Worm (Caenorhabditis elegans): ENCODE data around the gene K03H1.13.
A peak's percentile ranks its signal among the peaks of the same experiment; 100 is the strongest.

K03H1.13 gene

DNA sequence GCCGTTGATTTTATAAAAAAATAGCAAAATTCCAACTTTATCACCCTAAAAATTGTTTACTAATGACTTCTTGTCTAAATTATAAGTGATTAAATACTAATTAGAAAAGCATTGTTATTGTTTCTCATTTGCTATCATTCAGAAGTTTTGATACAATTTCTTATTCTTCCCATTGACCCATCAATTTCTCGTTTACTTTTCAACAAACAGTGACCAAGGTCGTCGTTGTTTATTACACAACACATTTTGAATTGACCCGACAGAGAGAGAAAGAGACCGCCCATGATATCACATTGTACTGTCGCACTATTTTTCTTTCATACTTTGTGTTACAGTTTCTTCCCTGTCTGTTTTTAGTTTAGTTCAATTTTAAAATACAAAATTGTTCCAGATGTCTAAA, 22.8 kb downstream of the K03H1.13 start, which contains the start of gene ttr-2:
Gene ttr-2 (plus strand): TSS at position 392 of the 400 bp plus-strand sequence.
- TF ChIP-seq zag-1 (tag; optimal IDR thresholded peaks at IDR 0.05) (no peak), nhr-25 (tag; optimal IDR thresholded peaks at IDR 0.05) (peak; percentile 24), nhr-23 (tag; optimal IDR thresholded peaks at IDR 0.05) (peak; percentile 3), pha-4 (tag; optimal IDR thresholded peaks at IDR 0.05) (no peak)

DNA sequence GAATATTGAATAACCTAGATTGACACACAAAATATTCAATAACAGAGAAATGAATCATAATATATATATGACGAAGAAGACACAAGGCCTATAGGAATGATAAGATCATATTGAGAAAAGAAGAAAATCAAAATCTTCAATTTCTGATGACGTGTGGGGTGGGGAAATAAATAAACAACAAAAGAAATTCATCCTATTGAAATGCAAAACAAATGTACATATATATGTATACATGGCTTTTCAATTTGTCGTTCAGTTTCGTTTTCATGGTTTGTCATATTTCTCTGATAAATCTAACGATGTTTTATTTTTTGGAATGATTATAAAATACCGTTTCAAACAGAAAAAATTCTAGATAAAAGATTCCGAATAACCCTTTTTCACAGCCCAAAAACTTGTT, 23.5 kb downstream of the K03H1.13 start, which contains the start of gene ttr-3:
Gene ttr-3 (minus strand): TSS at position 101 of the 400 bp plus-strand sequence.
- no peak for TF ChIP-seq nhr-237 (tag; optimal IDR thresholded peaks at IDR 0.05)
- no peak for TF ChIP-seq mdl-1 (tag; optimal IDR thresholded peaks at IDR 0.05)
- no peak for TF ChIP-seq nhr-12 (tag; optimal IDR thresholded peaks at IDR 0.05)
- no peak for TF ChIP-seq zag-1 (tag; optimal IDR thresholded peaks at IDR 0.05)
- no peak for TF ChIP-seq nhr-67 (tag; optimal IDR thresholded peaks at IDR 0.05)
- TF ChIP-seq elt-1 (tag; optimal IDR thresholded peaks at IDR 0.05): no peak
- no peak for TF ChIP-seq unc-62 (GFP tag; optimal IDR thresholded peaks at IDR 0.05)
- TF ChIP-seq jun-1 (tag; optimal IDR thresholded peaks at IDR 0.05): no peak
- TF ChIP-seq skn-1 (tag; optimal IDR thresholded peaks at IDR 0.05): no peak
- TF ChIP-seq lsy-12 (tag; optimal IDR thresholded peaks at IDR 0.05): no peak
- TF ChIP-seq aly-2 (tag; optimal IDR thresholded peaks at IDR 0.05): no peak
- no peak for TF ChIP-seq tbx-2 (tag; optimal IDR thresholded peaks at IDR 0.05)
- no peak for TF ChIP-seq lin-39 (tag; optimal IDR thresholded peaks at IDR 0.05)
- TF ChIP-seq ama-1 (optimal IDR thresholded peaks at IDR 0.05): no peak
- TF ChIP-seq lin-15B (tag; optimal IDR thresholded peaks at IDR 0.05): no peak
- no peak for TF ChIP-seq hmg-11 (tag; optimal IDR thresholded peaks at IDR 0.05)
- TF ChIP-seq nhr-28 (tag; optimal IDR thresholded peaks at IDR 0.05): no peak
- TF ChIP-seq ceh-16 (tag; optimal IDR thresholded peaks at IDR 0.05): no peak
- TF ChIP-seq fkh-2 (tag; optimal IDR thresholded peaks at IDR 0.05): no peak

DNA sequence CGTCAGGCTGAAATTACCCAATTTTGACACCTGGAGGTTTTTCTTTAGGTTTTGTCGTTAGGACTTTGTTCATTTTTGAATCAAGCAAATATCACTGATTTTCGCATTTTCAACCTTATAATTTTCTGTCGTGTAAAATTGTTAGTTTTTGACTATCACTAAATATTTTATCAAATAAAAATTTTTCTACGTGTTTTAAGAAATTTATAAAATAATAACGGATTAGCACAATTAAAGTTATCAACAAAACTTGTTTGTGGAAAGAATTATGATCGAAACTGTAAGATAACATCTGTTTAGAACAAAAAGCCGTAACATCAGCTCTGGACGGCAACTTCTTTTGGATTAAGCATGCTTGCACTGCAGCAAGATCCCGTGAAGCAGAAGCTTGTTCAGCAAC, 27.3 kb downstream of the K03H1.13 start, which contains the start of gene cbp-2:
Gene cbp-2 (plus strand): TSS at position 301 of the 400 bp plus-strand sequence.
- TF ChIP-seq jun-1 (tag; optimal IDR thresholded peaks at IDR 0.05): no peak
- TF ChIP-seq zag-1 (tag; optimal IDR thresholded peaks at IDR 0.05): no peak
- no peak for TF ChIP-seq daf-12 (tag; optimal IDR thresholded peaks at IDR 0.05)
- no peak for TF ChIP-seq egl-27 (tag; optimal IDR thresholded peaks at IDR 0.05)
- TF ChIP-seq eor-1 (tag; optimal IDR thresholded peaks at IDR 0.05): no peak

DNA sequence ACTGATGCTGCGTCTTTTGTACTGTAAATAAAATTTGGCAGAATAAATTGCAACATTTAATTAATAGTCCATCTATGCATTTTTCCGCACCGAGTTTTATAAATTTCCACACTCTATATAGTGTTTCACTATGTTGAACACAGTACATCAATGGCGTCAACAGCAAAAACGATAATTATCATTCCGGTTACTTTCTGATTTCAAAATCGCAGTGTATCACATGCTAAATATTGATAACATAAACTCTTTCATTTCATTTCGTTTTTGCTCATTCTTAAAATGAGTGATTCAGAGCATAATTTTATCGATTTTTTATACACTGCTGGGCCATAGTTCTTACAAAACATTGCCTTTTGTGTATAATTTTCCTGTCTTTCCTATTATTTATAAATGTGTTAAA, 27.8 kb downstream of the K03H1.13 start:
- TF ChIP-seq elt-2 (tag; optimal IDR thresholded peaks at IDR 0.05): peak; percentile 71
- TF ChIP-seq nhr-12 (tag; optimal IDR thresholded peaks at IDR 0.05): no peak
- TF ChIP-seq aly-2 (tag; optimal IDR thresholded peaks at IDR 0.05): no peak
- peak; percentile 2 for TF ChIP-seq ceh-28 (tag; optimal IDR thresholded peaks at IDR 0.05)
- TF ChIP-seq nhr-11 (tag; optimal IDR thresholded peaks at IDR 0.05): no peak
- peak; percentile 43 for TF ChIP-seq pha-4 (tag; optimal IDR thresholded peaks at IDR 0.05)
- no peak for TF ChIP-seq elt-1 (tag; optimal IDR thresholded peaks at IDR 0.05)
- peak; percentile 71 for TF ChIP-seq pqm-1 (tag; optimal IDR thresholded peaks at IDR 0.05)

DNA sequence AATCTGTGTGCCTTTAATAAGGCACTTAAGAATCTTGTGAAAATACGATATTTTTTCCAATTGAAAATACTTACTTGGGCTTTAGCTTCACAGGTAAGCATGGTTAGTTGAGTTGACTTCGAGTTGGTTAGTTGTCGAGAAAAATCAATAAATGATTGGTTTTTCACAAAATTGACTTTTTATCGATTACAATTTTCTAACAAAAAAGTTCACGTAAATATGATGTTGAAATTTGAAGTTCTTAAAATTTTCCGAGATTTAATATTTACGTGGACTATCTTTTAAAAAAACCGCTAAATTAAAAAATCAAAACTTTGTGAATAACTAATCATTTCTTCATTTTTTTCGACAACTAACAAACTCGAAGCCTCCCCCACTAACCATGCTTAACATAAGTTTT, 29.4 kb downstream of the K03H1.13 start, which contains the start of gene F40F12.3:
Gene F40F12.3 (minus strand): TSS at position 101 of the 400 bp plus-strand sequence.
- TF ChIP-seq ZK546.5 (tag; optimal IDR thresholded peaks at IDR 0.05) (no peak), ztf-11 (tag; optimal IDR thresholded peaks at IDR 0.05) (no peak), R02D3.7 (tag; optimal IDR thresholded peaks at IDR 0.05) (no peak), nhr-237 (tag; optimal IDR thresholded peaks at IDR 0.05) (no peak), ceh-28 (tag; optimal IDR thresholded peaks at IDR 0.05) (no peak), unc-39 (tag; optimal IDR thresholded peaks at IDR 0.05) (no peak), nhr-28 (tag; optimal IDR thresholded peaks at IDR 0.05) (no peak), elt-3 (tag; optimal IDR thresholded peaks at IDR 0.05) (no peak), lsy-12 (tag; optimal IDR thresholded peaks at IDR 0.05) (no peak), aly-2 (tag; optimal IDR thresholded peaks at IDR 0.05) (no peak), nhr-23 (tag; optimal IDR thresholded peaks at IDR 0.05) (no peak), egl-27 (tag; optimal IDR thresholded peaks at IDR 0.05) (no peak), nfya-1 (tag; optimal IDR thresholded peaks at IDR 0.05; ENCODE audit: insufficient read depth) (no peak), fos-1 (tag; optimal IDR thresholded peaks at IDR 0.05) (no peak), elt-2 (tag; optimal IDR thresholded peaks at IDR 0.05) (no peak), tbx-2 (tag; optimal IDR thresholded peaks at IDR 0.05) (no peak), ceh-82 (tag; optimal IDR thresholded peaks at IDR 0.05) (no peak), fkh-10 (GFP tag; optimal IDR thresholded peaks at IDR 0.05) (no peak), ceh-16 (tag; optimal IDR thresholded peaks at IDR 0.05) (no peak), nhr-76 (tag; optimal IDR thresholded peaks at IDR 0.05) (no peak)
